Fruit fly (Drosophila melanogaster): ENCODE measurements around the gene Ulp1.

- no peak for TF ChIP-seq pan (optimal IDR thresholded peaks at IDR 0.05)
- TF ChIP-seq CG8478 (optimal IDR thresholded peaks at IDR 0.05) = no peak
Measured at dm6 chrX:19174092-19174491, 33.9 kb downstream of the Ulp1 start.
